Fruit fly (Drosophila melanogaster): ENCODE data around the gene eIF2beta.

eIF2beta gene

DNA sequence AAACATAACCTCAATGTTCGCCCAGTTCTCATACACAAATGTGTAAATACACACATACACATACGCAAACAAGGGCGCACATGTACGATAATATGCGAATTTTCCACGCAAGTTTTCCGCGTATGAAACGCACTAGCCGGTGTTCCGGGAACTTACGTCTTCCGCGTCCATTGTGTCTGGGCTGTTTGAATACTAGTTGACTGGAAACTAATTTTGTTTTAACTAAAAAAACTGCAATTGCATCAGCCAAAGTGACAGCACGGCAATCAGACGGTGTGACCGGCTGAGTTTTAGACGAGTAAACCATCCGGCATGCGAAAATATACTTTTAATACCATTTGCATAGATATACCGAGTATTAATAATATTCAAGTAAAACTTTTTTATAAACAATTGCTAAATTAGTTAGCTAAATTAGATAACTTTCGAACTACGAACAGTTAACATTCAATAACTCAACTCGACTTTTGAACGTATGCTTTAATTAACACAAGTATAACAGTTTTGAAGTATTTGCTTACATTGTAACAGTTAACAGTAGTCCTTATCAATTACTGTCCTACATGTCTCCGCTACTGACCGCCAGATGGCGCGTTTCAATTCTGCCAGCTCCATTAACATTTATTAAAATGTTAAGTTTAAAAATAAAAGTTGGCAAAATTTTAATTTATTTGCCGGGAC, at the start of gene eIF2beta (continued):
- TF ChIP-seq vfl (GFP tag; optimal IDR thresholded peaks at IDR 0.05): no peak
- TF ChIP-seq CG7928 (GFP tag; optimal IDR thresholded peaks at IDR 0.05): no peak
- TF ChIP-seq Med (GFP tag): peak; percentile 92
- TF ChIP-seq Bdp1 (GFP tag; optimal IDR thresholded peaks at IDR 0.05): no peak
- no peak for TF ChIP-seq pb (GFP tag; optimal IDR thresholded peaks at IDR 0.05)
- no peak for TF ChIP-seq psq (GFP tag; optimal IDR thresholded peaks at IDR 0.05)
- no peak for TF ChIP-seq ems (GFP tag; optimal IDR thresholded peaks at IDR 0.05)
- no peak for TF ChIP-seq Nf-YB (GFP tag; optimal IDR thresholded peaks at IDR 0.05)
- TF ChIP-seq ftz-f1 (GFP tag; optimal IDR thresholded peaks at IDR 0.05): no peak
- TF ChIP-seq CG18619 (GFP tag; optimal IDR thresholded peaks at IDR 0.05): no peak
- TF ChIP-seq ci (GFP tag; IDR thresholded peaks at IDR 0.05): peak; percentile 72
- peak; percentile 19 for TF ChIP-seq Blimp-1 (GFP tag; optimal IDR thresholded peaks at IDR 0.05)
- TF ChIP-seq hb (GFP tag; IDR thresholded peaks at IDR 0.05; ENCODE audit: partially characterized antibody): no peak
- no peak for TF ChIP-seq corto (GFP tag; optimal IDR thresholded peaks at IDR 0.05)
- no peak for TF ChIP-seq CG14441 (GFP tag; IDR thresholded peaks at IDR 0.05)
- TF ChIP-seq CG11398 (GFP tag; optimal IDR thresholded peaks at IDR 0.05): no peak
- TF ChIP-seq CG3838 (GFP tag; optimal IDR thresholded peaks at IDR 0.05): no peak
- TF ChIP-seq bbx (GFP tag; IDR thresholded peaks at IDR 0.05; ENCODE audit: partially characterized antibody): no peak
- TF ChIP-seq yki (optimal IDR thresholded peaks at IDR 0.05): no peak
- no peak for TF ChIP-seq Dip3 (GFP tag; optimal IDR thresholded peaks at IDR 0.05)
- TF ChIP-seq CG6254 (GFP tag; optimal IDR thresholded peaks at IDR 0.05): peak; percentile 80
- no peak for TF ChIP-seq ind (GFP tag; optimal IDR thresholded peaks at IDR 0.05)
- TF ChIP-seq CG10431 (GFP tag; optimal IDR thresholded peaks at IDR 0.05): peak; percentile 68
- TF ChIP-seq lov (optimal IDR thresholded peaks at IDR 0.05): no peak
- TF ChIP-seq lov (GFP tag; IDR thresholded peaks at IDR 0.05): no peak; the same call in 2 of the 3 replicates
- peak; percentile 20; the same call in 1 of the 2 replicates for TF ChIP-seq E2f2 (GFP tag; IDR thresholded peaks at IDR 0.05)
- peak; percentile 38 for TF ChIP-seq CG13775 (GFP tag; optimal IDR thresholded peaks at IDR 0.05)
- no peak; the same call in 2 of the 3 replicates for TF ChIP-seq dysf (GFP tag; IDR thresholded peaks at IDR 0.05)
- peak; percentile 2 for TF ChIP-seq wek (GFP tag; optimal IDR thresholded peaks at IDR 0.05)
- no peak for TF ChIP-seq Kr (GFP tag; optimal IDR thresholded peaks at IDR 0.05)
- TF ChIP-seq Ets65A (GFP tag): no peak
- TF ChIP-seq aop (GFP tag; IDR thresholded peaks at IDR 0.05): no peak
- no peak for TF ChIP-seq Usf (GFP tag; optimal IDR thresholded peaks at IDR 0.05)
- no peak for TF ChIP-seq Ssrp (tag; optimal IDR thresholded peaks at IDR 0.05)
- TF ChIP-seq tx (GFP tag; optimal IDR thresholded peaks at IDR 0.05): no peak
- no peak for TF ChIP-seq CG9932 (GFP tag; IDR thresholded peaks at IDR 0.05)
- peak; percentile 20; the same call in 1 of the 2 replicates for TF ChIP-seq CG32532 (GFP tag; IDR thresholded peaks at IDR 0.05)
- peak; percentile 47 for TF ChIP-seq Lhr (GFP tag; optimal IDR thresholded peaks at IDR 0.05)
- TF ChIP-seq Hr78 (GFP tag; optimal IDR thresholded peaks at IDR 0.05): no peak
- TF ChIP-seq CG17802 (tag; optimal IDR thresholded peaks at IDR 0.05): peak; percentile 26
- TF ChIP-seq CG2199 (GFP tag; IDR thresholded peaks at IDR 0.05): no peak
- no peak for TF ChIP-seq ERR (GFP tag; optimal IDR thresholded peaks at IDR 0.05)
- TF ChIP-seq CG3407 (GFP tag; optimal IDR thresholded peaks at IDR 0.05): no peak
- TF ChIP-seq toy (GFP tag; IDR thresholded peaks at IDR 0.05): no peak
- TF ChIP-seq CG9727 (GFP tag; optimal IDR thresholded peaks at IDR 0.05): peak; percentile 55
- no peak for TF ChIP-seq Ptx1 (GFP tag; IDR thresholded peaks at IDR 0.05)
- TF ChIP-seq tio (GFP tag; optimal IDR thresholded peaks at IDR 0.05): no peak
- no peak for TF ChIP-seq H2.0 (GFP tag; IDR thresholded peaks at IDR 0.05)
- TF ChIP-seq zfh2 (GFP tag; optimal IDR thresholded peaks at IDR 0.05): no peak
- TF ChIP-seq trem (tag; optimal IDR thresholded peaks at IDR 0.05): peak; percentile 80
- peak in 1 of 2 experiments; percentile 53 for TF ChIP-seq Pdp1 (GFP tag; optimal IDR thresholded peaks at IDR 0.05)
